Fruit fly (Drosophila melanogaster) whole organism, wandering third instar larva: ENCODE measurements around the gene CG43867.
A peak's percentile ranks its signal among the peaks of the same experiment; 100 is the strongest.

Source experiments
- Abd-B ChIP-seq: fragments of >200 bp; optimal IDR thresholded peaks from 2 replicates; lab custom pipeline; 2017; ENCODE audit warnings: missing biosample characterization, missing genetic modification characterization
- CG32264 ChIP-seq: fragments of 200-800 bp; sonication (Bioruptor generic); optimal IDR thresholded peaks from 2 replicates; lab custom pipeline; 2016; ENCODE audit warnings: missing biosample characterization, missing genetic modification characterization
- CG9705 ChIP-seq: fragments of 200-800 bp; sonication (Bioruptor generic); optimal IDR thresholded peaks from 2 replicates; lab custom pipeline; 2018; ENCODE audit warnings: missing biosample characterization, mild to moderate bottlenecking, missing genetic modification characterization
- CrebA ChIP-seq: fragments of 200-800 bp; sonication (Bioruptor generic); optimal IDR thresholded peaks from 2 replicates; lab custom pipeline; 2016; ENCODE audit warnings: missing biosample characterization, mild to moderate bottlenecking, missing genetic modification characterization, borderline replicate concordance
- Dif ChIP-seq: fragments of 200-275, 200-300 bp; sonication (Bioruptor generic); optimal IDR thresholded peaks from 2 replicates; lab custom pipeline; 2018; ENCODE audit warnings: missing biosample characterization, missing genetic modification characterization; ENCODE audit not compliant: partially characterized antibody
- GATAd ChIP-seq: sonication (Bioruptor generic); optimal IDR thresholded peaks from 2 replicates; lab custom pipeline; 2016; ENCODE audit warnings: missing biosample characterization, missing genetic modification characterization
- HLH106 ChIP-seq: fragments of 200-800 bp; optimal IDR thresholded peaks from 3 replicates; lab custom pipeline; 2019; ENCODE audit warnings: missing biosample characterization, mild to moderate bottlenecking, missing genetic modification characterization, moderate library complexity
- Hnf4 ChIP-seq: fragments of 200-800 bp; sonication (Bioruptor generic); optimal IDR thresholded peaks from 2 replicates; lab custom pipeline; 2016; ENCODE audit warnings: missing biosample characterization, mild to moderate bottlenecking, missing genetic modification characterization
- Hr78 ChIP-seq: fragments of >200 bp; optimal IDR thresholded peaks from 2 replicates; lab custom pipeline; 2017; ENCODE audit warnings: missing biosample characterization, missing genetic modification characterization
- Hr83 ChIP-seq: fragments of 200-300 bp; sonication (Bioruptor generic); optimal IDR thresholded peaks from 2 replicates; lab custom pipeline; 2016; ENCODE audit warnings: missing biosample characterization, mild to moderate bottlenecking, missing genetic modification characterization, moderate library complexity; ENCODE audit not compliant: poor library complexity, severe bottlenecking
- Jra ChIP-seq: sonication (Bioruptor generic); optimal IDR thresholded peaks from 2 replicates; lab custom pipeline; 2016; ENCODE audit warnings: missing biosample characterization, missing genetic modification characterization
- Mio ChIP-seq: sonication (Bioruptor generic); optimal IDR thresholded peaks from 2 replicates; lab custom pipeline; 2016; ENCODE audit warnings: missing biosample characterization, missing genetic modification characterization
- Myc ChIP-seq: fragments of >200 bp; optimal IDR thresholded peaks from 2 replicates; lab custom pipeline; 2017
- N ChIP-seq: fragments of >200 bp; optimal IDR thresholded peaks from 2 replicates; lab custom pipeline; 2018; ENCODE audit warnings: missing biosample characterization, missing external identifiers, missing genetic modification characterization
- OdsH ChIP-seq: fragments of 200-800 bp; sonication (Bioruptor generic); optimal IDR thresholded peaks from 2 replicates; lab custom pipeline; 2016; ENCODE audit warnings: missing biosample characterization, mild to moderate bottlenecking, missing genetic modification characterization
- Rel ChIP-seq, 2 experiments: fragments of 200-800 bp; sonication (Bioruptor generic) in 1 of 2; optimal IDR thresholded peaks; 2 replicates in 1 of 2; 3 replicates in 1 of 2; lab custom pipeline; 2016 to 2019; ENCODE audit warnings: mild to moderate bottlenecking in 2 of 2, missing biosample characterization in 2 of 2, missing genetic modification characterization in 2 of 2, moderate library complexity in 1 of 2
- Sp1 ChIP-seq: fragments of 200-800 bp; sonication (Bioruptor generic); optimal IDR thresholded peaks from 3 replicates; lab custom pipeline; 2019; ENCODE audit warnings: missing biosample characterization, mild to moderate bottlenecking, missing genetic modification characterization, moderate library complexity
- br ChIP-seq: fragments of 200-800 bp; sonication (Bioruptor generic); optimal IDR thresholded peaks from 2 replicates; lab custom pipeline; 2016; ENCODE audit warnings: missing biosample characterization, missing genetic modification characterization
- brk ChIP-seq: fragments of 200-800 bp; sonication (Bioruptor generic); optimal IDR thresholded peaks from 2 replicates; lab custom pipeline; 2016; ENCODE audit warnings: missing biosample characterization, mild to moderate bottlenecking, missing genetic modification characterization
- dl ChIP-seq, 2 experiments: fragments of 175-275, 200-275 bp in 1 of 2; fragments of 200-275 bp in 1 of 2; sonication (Bioruptor generic); optimal IDR thresholded peaks; lab custom pipeline; 2018; ENCODE audit warnings: mild to moderate bottlenecking in 2 of 2, missing biosample characterization in 2 of 2, missing genetic modification characterization in 2 of 2, moderate library complexity in 2 of 2; ENCODE audit not compliant: partially characterized antibody in 2 of 2, insufficient read depth in 1 of 2
- dmrt93B ChIP-seq: fragments of 200-800 bp; sonication (Bioruptor generic); optimal IDR thresholded peaks from 2 replicates; lab custom pipeline; 2018; ENCODE audit warnings: missing biosample characterization, mild to moderate bottlenecking, missing genetic modification characterization
- dsf ChIP-seq: sonication (Bioruptor generic); optimal IDR thresholded peaks from 2 replicates; lab custom pipeline; 2016; ENCODE audit warnings: missing biosample characterization, missing genetic modification characterization, borderline replicate concordance
- ey ChIP-seq: fragments of 200-800 bp; sonication (Bioruptor generic); optimal IDR thresholded peaks from 2 replicates; lab custom pipeline; 2016; ENCODE audit warnings: missing biosample characterization, missing genetic modification characterization
- foxo ChIP-seq, 2 experiments: fragments of 200-800 bp; sonication (Bioruptor generic); optimal IDR thresholded peaks; 2 replicates in 1 of 2; 3 replicates in 1 of 2; lab custom pipeline; 2016 to 2017; ENCODE audit warnings: missing biosample characterization in 2 of 2, missing genetic modification characterization in 2 of 2
- fru ChIP-seq: fragments of 200-800 bp; sonication (Bioruptor generic); optimal IDR thresholded peaks from 3 replicates; lab custom pipeline; 2016; ENCODE audit warnings: missing biosample characterization, mild to moderate bottlenecking, missing genetic modification characterization
- h ChIP-seq: fragments of 200-800 bp; sonication (Bioruptor generic); optimal IDR thresholded peaks from 3 replicates; lab custom pipeline; 2016; ENCODE audit warnings: missing biosample characterization, mild to moderate bottlenecking, missing genetic modification characterization
- jim ChIP-seq: fragments of 175-275, 200-325 bp; sonication (Bioruptor generic); optimal IDR thresholded peaks from 2 replicates; lab custom pipeline; 2016; ENCODE audit warnings: missing biosample characterization, mild to moderate bottlenecking, missing genetic modification characterization
- lola ChIP-seq: fragments of >200 bp; optimal IDR thresholded peaks from 2 replicates; lab custom pipeline; 2017; ENCODE audit warnings: missing biosample characterization, missing genetic modification characterization
- pan ChIP-seq: fragments of >200 bp; optimal IDR thresholded peaks from 2 replicates; lab custom pipeline; 2017
- psq ChIP-seq: fragments of 200-800 bp; sonication (Bioruptor generic); optimal IDR thresholded peaks from 3 replicates; lab custom pipeline; 2017; ENCODE audit warnings: missing biosample characterization, mild to moderate bottlenecking, missing genetic modification characterization, moderate library complexity
- rgr ChIP-seq: fragments of 200-800 bp; sonication (Bioruptor generic); optimal IDR thresholded peaks from 3 replicates; lab custom pipeline; 2016; ENCODE audit warnings: missing biosample characterization, mild to moderate bottlenecking, missing genetic modification characterization
- sage ChIP-seq: fragments of 200-800 bp; sonication (Bioruptor generic); optimal IDR thresholded peaks from 2 replicates; lab custom pipeline; 2016; ENCODE audit warnings: missing biosample characterization, mild to moderate bottlenecking, missing genetic modification characterization
- sv ChIP-seq: fragments of 200-800 bp; sonication (Bioruptor generic); optimal IDR thresholded peaks from 3 replicates; lab custom pipeline; 2016; ENCODE audit warnings: missing biosample characterization, missing genetic modification characterization
- tai ChIP-seq: sonication (Bioruptor generic); optimal IDR thresholded peaks from 2 replicates; lab custom pipeline; 2016; ENCODE audit warnings: missing biosample characterization, missing genetic modification characterization
- usp ChIP-seq: fragments of >200 bp; optimal IDR thresholded peaks from 2 replicates; lab custom pipeline; 2017; ENCODE audit warnings: missing biosample characterization, missing genetic modification characterization
- woc ChIP-seq: sonication (Bioruptor generic); optimal IDR thresholded peaks from 2 replicates; lab custom pipeline; 2016; ENCODE audit warnings: missing biosample characterization, mild to moderate bottlenecking, missing genetic modification characterization

Gene CG43867

dm6 chrX:775184-775583, 152.6 kb downstream of the CG43867 start (continued):
- TF ChIP-seq tai (GFP tag; lab: Kevin White, UChicago) (peak; percentile 3), ey (GFP tag; lab: Kevin White, UChicago) (peak; percentile 74), br (GFP tag; lab: Kevin White, UChicago) (peak; percentile 70), Sp1 (GFP tag; lab: Kevin White, UChicago) (peak; percentile 83), Rel (GFP tag; optimal IDR thresholded peaks at IDR 0.05; lab: Kevin White, UChicago) (peak; percentile 12), Rel (tag; optimal IDR thresholded peaks at IDR 0.05; lab: Kevin White, UChicago) (no peak), CrebA (GFP tag; lab: Kevin White, UChicago) (no peak), lola (GFP tag; lab: Kevin White, UChicago) (no peak), dmrt93B (GFP tag; lab: Kevin White, UChicago) (peak; percentile 54)

dm6 chrX:774160-774700, 153.5 kb downstream of the CG43867 start:
- TF ChIP-seq dl (GFP tag; optimal IDR thresholded peaks at IDR 0.05; lab: Kevin White, UChicago; ENCODE audit: insufficient read depth in 1 of 2, partially characterized antibody in 2 of 2) = no peak

- TF ChIP-seq Jra (GFP tag; lab: Kevin White, UChicago) (no peak), Hnf4 (no peak), tai (GFP tag; lab: Kevin White, UChicago) (no peak), OdsH (no peak), psq (GFP tag; lab: Kevin White, UChicago) (no peak), sv (GFP tag; lab: Kevin White, UChicago) (no peak), pan (no peak), Rel (GFP tag; optimal IDR thresholded peaks at IDR 0.05; lab: Kevin White, UChicago) (no peak), Rel (tag; optimal IDR thresholded peaks at IDR 0.05; lab: Kevin White, UChicago) (no peak), h (GFP tag; lab: Kevin White, UChicago) (no peak), CG9705 (GFP tag; lab: Kevin White, UChicago) (no peak)
Measured at dm6 chrX:772305-772986, 155.3 kb downstream of the CG43867 start.

- no peak for TF ChIP-seq sage
- peak; percentile 34 for TF ChIP-seq fru (GFP tag; lab: Kevin White, UChicago)
- TF ChIP-seq, all 38 proteins: peak for 1
Measured at dm6 chrX:771431-772064, 156.2 kb downstream of the CG43867 start.

dm6 chrX:769639-770124, 158.1 kb downstream of the CG43867 start, which contains the start of gene fz3:
TSS of gene fz3 (plus strand) at chrX:769945.
- TF ChIP-seq tai (GFP tag; lab: Kevin White, UChicago) (no peak), N (GFP tag; lab: Kevin White, UChicago) (no peak), Dif (GFP tag; lab: Kevin White, UChicago) (peak; percentile 42), h (GFP tag; lab: Kevin White, UChicago) (peak; percentile 82), ey (GFP tag; lab: Kevin White, UChicago) (peak; percentile 74), Hr78 (GFP tag; lab: Kevin White, UChicago) (no peak), psq (GFP tag; lab: Kevin White, UChicago) (peak; percentile 77), foxo (GFP tag; optimal IDR thresholded peaks at IDR 0.05; lab: Kevin White, UChicago) (peak in 1 of 2 experiments; percentile 78), Rel (GFP tag; optimal IDR thresholded peaks at IDR 0.05; lab: Kevin White, UChicago) (no peak), Rel (tag; optimal IDR thresholded peaks at IDR 0.05; lab: Kevin White, UChicago) (peak; percentile 37), jim (GFP tag; lab: Kevin White, UChicago) (no peak), CG32264 (GFP tag; lab: Kevin White, UChicago) (peak; percentile 58), OdsH (peak; percentile 64), dsf (GFP tag; lab: Kevin White, UChicago) (no peak), Hnf4 (peak; percentile 71), brk (no peak), Sp1 (GFP tag; lab: Kevin White, UChicago) (peak; percentile 75), HLH106 (tag; lab: Kevin White, UChicago) (peak; percentile 76), usp (GFP tag; lab: Kevin White, UChicago) (no peak), CG9705 (GFP tag; lab: Kevin White, UChicago) (peak; percentile 34), woc (GFP tag; lab: Kevin White, UChicago) (peak; percentile 63), dl (GFP tag; optimal IDR thresholded peaks at IDR 0.05; lab: Kevin White, UChicago; ENCODE audit: insufficient read depth in 1 of 2, partially characterized antibody in 2 of 2) (no peak), rgr (GFP tag; lab: Kevin White, UChicago) (peak; percentile 78), Mio (no peak), Abd-B (GFP tag; lab: Kevin White, UChicago) (no peak), GATAd (GFP tag; lab: Kevin White, UChicago) (no peak), Hr83 (GFP tag; lab: Kevin White, UChicago) (peak; percentile 73), sage (no peak), fru (GFP tag; lab: Kevin White, UChicago) (peak; percentile 88), pan (no peak), dmrt93B (GFP tag; lab: Kevin White, UChicago) (peak; percentile 32), Myc (lab: Kevin White, UChicago) (no peak), lola (GFP tag; lab: Kevin White, UChicago) (no peak)
